Worm (Caenorhabditis elegans): ENCODE data around the gene dct-15.

- TF ChIP-seq snpc-4 (tag; optimal IDR thresholded peaks at IDR 0.05) (no peak), fos-1 (tag; optimal IDR thresholded peaks at IDR 0.05) (no peak), nhr-25 (tag; optimal IDR thresholded peaks at IDR 0.05) (no peak), Y55F3AM.14 (GFP tag; optimal IDR thresholded peaks at IDR 0.05) (no peak)
These were observed 44.3 kb downstream of the dct-15 start, which contains the start of gene ssp-36 for ce11 chrIV:9766250-9766649.

All from whole organism, L2 larva.